Worm (Caenorhabditis elegans) whole organism, L1 larva: Measurements from ENCODE around the gene lact-1.

Experiments used
- ces-1 ChIP-seq: fragments of 150-350 bp; optimal IDR thresholded peaks from 2 replicates; lab custom pipeline; 2014; ENCODE audit warnings: missing biosample characterization, missing genetic modification reagents, missing genetic modification characterization
- egl-27 ChIP-seq, 2 experiments: fragments of 150-350 bp in 1 of 2; sonication (generic microtip); optimal IDR thresholded peaks; 3 replicates each; lab custom pipeline; 2017 to 2018; ENCODE audit warnings: missing biosample characterization in 2 of 2, missing genetic modification characterization in 2 of 2, missing genetic modification reagents in 2 of 2
- fkh-10 ChIP-seq: sonication (generic microtip); optimal IDR thresholded peaks from 2 replicates; lab custom pipeline; 2017; ENCODE audit warnings: missing biosample characterization, missing genetic modification reagents, missing genetic modification characterization
- hlh-4 ChIP-seq: sonication (generic microtip); optimal IDR thresholded peaks from 2 replicates; lab custom pipeline; 2016; ENCODE audit warnings: mild to moderate bottlenecking, missing genetic modification characterization, missing compliant biosample characterization
- lin-13 ChIP-seq: fragments of 150-350 bp; optimal IDR thresholded peaks from 2 replicates; lab custom pipeline; 2014; ENCODE audit warnings: missing biosample characterization, missing genetic modification reagents, missing genetic modification characterization
- nhr-90 ChIP-seq: sonication (generic microtip); optimal IDR thresholded peaks from 2 replicates; lab custom pipeline; 2016; ENCODE audit warnings: mild to moderate bottlenecking, missing genetic modification characterization, missing compliant biosample characterization; ENCODE audit not compliant: poor library complexity
- ztf-11 ChIP-seq, 2 experiments: sonication (generic microtip); optimal IDR thresholded peaks; 2 replicates each; lab custom pipeline; 2016 to 2017; ENCODE audit warnings: missing genetic modification characterization in 2 of 2, missing biosample characterization in 1 of 2, missing compliant biosample characterization in 1 of 2

DNA sequence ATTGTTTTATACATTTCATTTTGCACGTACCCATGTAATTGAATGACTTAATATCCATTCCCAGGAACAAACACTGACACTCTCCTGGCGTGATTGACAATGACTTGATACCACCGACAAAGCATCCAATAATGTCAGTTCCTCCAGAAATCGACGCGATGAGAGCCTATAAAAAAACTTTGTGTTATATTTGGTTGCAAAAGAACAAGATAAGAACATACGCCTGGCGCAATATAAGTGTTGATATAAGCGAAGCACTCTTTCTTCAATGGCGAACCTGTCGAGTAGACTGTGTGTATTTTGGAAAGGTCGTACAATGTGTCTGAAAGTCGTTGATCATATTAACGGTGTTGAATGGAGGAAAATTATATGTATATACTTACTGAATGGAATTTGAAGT lies 42.9 kb upstream of the lact-1 start:
- no peak for TF ChIP-seq lin-13
- no peak for TF ChIP-seq ztf-11 (tag; optimal IDR thresholded peaks at IDR 0.05; lab: Kevin White, UChicago)
- TF ChIP-seq fkh-10 (GFP tag; lab: Kevin White, UChicago) = no peak
- no peak for TF ChIP-seq nhr-90
- no peak for TF ChIP-seq egl-27 (tag; optimal IDR thresholded peaks at IDR 0.05; lab: Kevin White, UChicago)
- TF ChIP-seq ces-1 (GFP tag; lab: Kevin White, UChicago) = no peak
- TF ChIP-seq hlh-4 (tag; lab: Kevin White, UChicago) = no peak
